Fruit fly (Drosophila melanogaster) whole organism, embryonic: ENCODE measurements around the gene Mbs.

Experiments
- CG1024 ChIP-seq: fragments of 200-800 bp; sonication (Bioruptor generic); IDR thresholded peaks from 2 replicates; pipeline ENCODE4 v1.3.6; 2022; ENCODE audit warnings: missing biosample characterization, missing genetic modification characterization
- CG10431 ChIP-seq: fragments of 200-800 bp; sonication (Bioruptor generic); optimal IDR thresholded peaks from 3 replicates; lab custom pipeline; 2018; ENCODE audit warnings: missing biosample characterization, mild to moderate bottlenecking, missing genetic modification characterization
- CG10654 ChIP-seq: fragments of 200-800 bp; sonication (Bioruptor generic); optimal IDR thresholded peaks from 2 replicates; lab custom pipeline; 2016; ENCODE audit warnings: missing biosample characterization, missing genetic modification characterization
- CG11398 ChIP-seq: fragments of 200-800 bp; sonication (Bioruptor generic); optimal IDR thresholded peaks from 2 replicates; lab custom pipeline; 2016; ENCODE audit warnings: missing biosample characterization, missing genetic modification characterization
- CG11456 ChIP-seq: fragments of 200-800 bp; sonication (Bioruptor generic); IDR thresholded peaks from 3 replicates; pipeline ENCODE4 v1.3.6; 2022; ENCODE audit warnings: missing biosample characterization, missing genetic modification characterization
- CG14050 ChIP-seq: fragments of 200-800 bp; sonication (Bioruptor generic); IDR thresholded peaks from 3 replicates; pipeline ENCODE4 v1.3.6; 2022; ENCODE audit warnings: missing biosample characterization, missing genetic modification characterization
- CG14710 ChIP-seq: fragments of 200-800 bp; sonication (Bioruptor generic); optimal IDR thresholded peaks from 3 replicates; lab custom pipeline; 2019; ENCODE audit warnings: missing biosample characterization, mild to moderate bottlenecking, missing genetic modification characterization, moderate library complexity
- CG1832 ChIP-seq: fragments of 200-800 bp; sonication (Bioruptor generic); optimal IDR thresholded peaks from 2 replicates; lab custom pipeline; 2017; ENCODE audit warnings: missing biosample characterization, mild to moderate bottlenecking, missing genetic modification characterization, inconsistent platforms
- CG2116 ChIP-seq: fragments of 200-800 bp; sonication (Bioruptor generic); optimal IDR thresholded peaks from 3 replicates; lab custom pipeline; 2018; ENCODE audit warnings: missing biosample characterization, mild to moderate bottlenecking, missing genetic modification characterization
- CG2120 ChIP-seq: fragments of 200-800 bp; sonication (Bioruptor generic); optimal IDR thresholded peaks from 3 replicates; lab custom pipeline; 2016; ENCODE audit warnings: missing biosample characterization, missing genetic modification characterization
- CG31365 ChIP-seq: fragments of 200-800 bp; sonication (Bioruptor generic); optimal IDR thresholded peaks from 2 replicates; lab custom pipeline; 2018; ENCODE audit warnings: missing biosample characterization, mild to moderate bottlenecking, missing genetic modification characterization
- CG4282 ChIP-seq: fragments of 200-800 bp; sonication (Bioruptor generic); optimal IDR thresholded peaks from 2 replicates; lab custom pipeline; 2016; ENCODE audit warnings: missing biosample characterization, missing genetic modification characterization
- CG4328 ChIP-seq: fragments of 200-800 bp; sonication (Bioruptor generic); optimal IDR thresholded peaks from 3 replicates; lab custom pipeline; 2017; ENCODE audit warnings: missing biosample characterization, missing genetic modification reagents, missing genetic modification characterization
- CG4360 ChIP-seq: fragments of 200-800 bp; sonication (Bioruptor generic); IDR thresholded peaks from 2 replicates; pipeline ENCODE4 v1.3.6; 2022; ENCODE audit warnings: missing biosample characterization, missing genetic modification characterization
- CG4707 ChIP-seq: fragments of 200-800 bp; sonication (Bioruptor generic); optimal IDR thresholded peaks from 2 replicates; lab custom pipeline; 2018; ENCODE audit warnings: missing biosample characterization, mild to moderate bottlenecking, missing genetic modification characterization, moderate library complexity
- CG4854 ChIP-seq: fragments of 200-800 bp; sonication (Bioruptor generic); optimal IDR thresholded peaks from 2 replicates; lab custom pipeline; 2016; ENCODE audit warnings: missing biosample characterization, missing genetic modification characterization, inconsistent platforms
- CG6654 ChIP-seq: fragments of 200-800 bp; sonication (Bioruptor generic); optimal IDR thresholded peaks from 2 replicates; lab custom pipeline; 2017; ENCODE audit warnings: missing biosample characterization, mild to moderate bottlenecking, missing genetic modification characterization
- CG6689 ChIP-seq: fragments of 200-800 bp; sonication (Bioruptor generic); IDR thresholded peaks from 2 replicates; pipeline ENCODE4 v1.3.6; 2022; ENCODE audit warnings: missing biosample characterization, missing genetic modification characterization
- CG6854 ChIP-seq: fragments of 200-800 bp; sonication (Bioruptor generic); optimal IDR thresholded peaks from 3 replicates; lab custom pipeline; 2017; ENCODE audit warnings: missing biosample characterization, mild to moderate bottlenecking, missing genetic modification characterization
- CG7271 ChIP-seq: fragments of 200-800 bp; sonication (Bioruptor generic); optimal IDR thresholded peaks from 2 replicates; lab custom pipeline; 2018; ENCODE audit warnings: missing biosample characterization, mild to moderate bottlenecking, missing genetic modification characterization, moderate library complexity
- CG9437 ChIP-seq: fragments of 200-800 bp; sonication (Bioruptor generic); optimal IDR thresholded peaks from 2 replicates; lab custom pipeline; 2018; ENCODE audit warnings: missing biosample characterization, mild to moderate bottlenecking, missing genetic modification characterization
- CrebB ChIP-seq: fragments of 200-800 bp; sonication (Bioruptor generic); optimal IDR thresholded peaks from 3 replicates; lab custom pipeline; 2018; ENCODE audit warnings: missing biosample characterization, mild to moderate bottlenecking, missing genetic modification characterization
- E2f1 ChIP-seq: fragments of 200-800 bp; sonication (Bioruptor generic); IDR thresholded peaks from 2 replicates; pipeline ENCODE4 v1.3.6; 2022; ENCODE audit warnings: missing biosample characterization, missing genetic modification characterization
- HHEX ChIP-seq: fragments of 200-800 bp; sonication (Bioruptor generic); optimal IDR thresholded peaks from 3 replicates; lab custom pipeline; 2017; ENCODE audit warnings: missing biosample characterization, mild to moderate bottlenecking, missing genetic modification characterization, missing genetic modification reagents
- HmgZ ChIP-seq: fragments of 200-800 bp; sonication (Bioruptor generic); optimal IDR thresholded peaks from 2 replicates; lab custom pipeline; 2018; ENCODE audit warnings: missing biosample characterization, mild to moderate bottlenecking, missing genetic modification characterization
- Hmr ChIP-seq: fragments of 200-800 bp; sonication (Bioruptor generic); optimal IDR thresholded peaks from 3 replicates; lab custom pipeline; 2017; ENCODE audit warnings: mild to moderate bottlenecking, missing biosample characterization, missing genetic modification reagents, missing genetic modification characterization
- Rfx ChIP-seq: fragments of 200-800 bp; sonication (Bioruptor generic); IDR thresholded peaks from 2 replicates; pipeline ENCODE4 v1.3.6; 2022; ENCODE audit warnings: missing biosample characterization, missing genetic modification characterization
- Sox102F ChIP-seq: fragments of 200-800 bp; sonication (Bioruptor generic); optimal IDR thresholded peaks from 2 replicates; lab custom pipeline; 2018; ENCODE audit warnings: missing biosample characterization, mild to moderate bottlenecking, missing genetic modification characterization, moderate library complexity
- Vsx1 ChIP-seq: fragments of 200-800 bp; sonication (Bioruptor generic); optimal IDR thresholded peaks from 2 replicates; lab custom pipeline; 2017; ENCODE audit warnings: missing biosample characterization, mild to moderate bottlenecking, missing genetic modification characterization, missing genetic modification reagents
- ara ChIP-seq: fragments of 200-800 bp; sonication (Bioruptor generic); IDR thresholded peaks from 2 replicates; pipeline ENCODE4 v1.3.6; 2022; ENCODE audit warnings: missing biosample characterization, missing genetic modification characterization
- ash1 ChIP-seq: fragments of 200-800 bp; sonication (Bioruptor generic); optimal IDR thresholded peaks from 2 replicates; lab custom pipeline; 2018; ENCODE audit warnings: missing biosample characterization, mild to moderate bottlenecking, missing genetic modification characterization
- bbx ChIP-seq: fragments of 200-800 bp; sonication (Bioruptor generic); IDR thresholded peaks from 2 replicates; pipeline ENCODE4 v1.3.6; 2022; ENCODE audit warnings: missing biosample characterization, missing genetic modification characterization; ENCODE audit not compliant: partially characterized antibody
- bigmax ChIP-seq: fragments of 200-800 bp; sonication (Bioruptor generic); optimal IDR thresholded peaks from 2 replicates; lab custom pipeline; 2018; ENCODE audit warnings: missing biosample characterization, mild to moderate bottlenecking, missing genetic modification characterization
- cad ChIP-seq: fragments of >200 bp; optimal IDR thresholded peaks from 2 replicates; lab custom pipeline; 2017; ENCODE audit warnings: missing biosample characterization, missing genetic modification characterization
- jing ChIP-seq: fragments of 200-800 bp; sonication (Bioruptor generic); optimal IDR thresholded peaks from 2 replicates; lab custom pipeline; 2018; ENCODE audit warnings: missing biosample characterization, mild to moderate bottlenecking, missing genetic modification characterization
- mirr ChIP-seq: fragments of 200-800 bp; sonication (Bioruptor generic); optimal IDR thresholded peaks from 3 replicates; lab custom pipeline; 2018; ENCODE audit warnings: missing biosample characterization, mild to moderate bottlenecking, missing genetic modification characterization
- nau ChIP-seq: fragments of 200-800 bp; sonication (Bioruptor generic); optimal IDR thresholded peaks from 3 replicates; lab custom pipeline; 2017; ENCODE audit warnings: missing biosample characterization, mild to moderate bottlenecking, missing genetic modification characterization, missing genetic modification reagents
- oc ChIP-seq: fragments of 200-800 bp; sonication (Bioruptor generic); optimal IDR thresholded peaks from 2 replicates; lab custom pipeline; 2018; ENCODE audit warnings: missing biosample characterization, mild to moderate bottlenecking, missing genetic modification characterization, moderate library complexity
- odd ChIP-seq: fragments of 200-800 bp; sonication (Bioruptor generic); optimal IDR thresholded peaks from 2 replicates; lab custom pipeline; 2017; ENCODE audit warnings: missing biosample characterization, mild to moderate bottlenecking, missing genetic modification characterization
- prd ChIP-seq, 3 experiments: fragments of >200 bp in 2 of 3; fragments of 200-800 bp in 1 of 3; sonication (Bioruptor generic) in 1 of 3; optimal IDR thresholded peaks in 2 of 3; IDR thresholded peaks in 1 of 3; 2 replicates in 2 of 3; 3 replicates in 1 of 3; pipeline versions ENCODE4 v1.3.6 to Lab custom; 2017 to 2022; ENCODE audit warnings: missing biosample characterization in 1 of 3, missing genetic modification characterization in 1 of 3
- pros ChIP-seq: fragments of 200-800 bp; sonication (Bioruptor generic); optimal IDR thresholded peaks from 3 replicates; lab custom pipeline; 2019; ENCODE audit warnings: missing biosample characterization, mild to moderate bottlenecking, missing genetic modification characterization, moderate library complexity
- ranshi ChIP-seq: fragments of 200-800 bp; sonication (Bioruptor generic); IDR thresholded peaks from 2 replicates; pipeline ENCODE4 v1.3.6; 2022; ENCODE audit warnings: missing biosample characterization, missing genetic modification characterization
- sima ChIP-seq: fragments of 200-800 bp; sonication (Bioruptor generic); optimal IDR thresholded peaks from 2 replicates; lab custom pipeline; 2016; ENCODE audit warnings: missing biosample characterization, missing genetic modification characterization
- tin ChIP-seq: fragments of 200-800 bp; sonication (Bioruptor generic); optimal IDR thresholded peaks from 3 replicates; lab custom pipeline; 2016; ENCODE audit warnings: missing biosample characterization, missing genetic modification characterization
- toy ChIP-seq: fragments of 200-800 bp; sonication (Bioruptor generic); IDR thresholded peaks from 2 replicates; pipeline ENCODE4 v1.3.6; 2022; ENCODE audit warnings: missing biosample characterization, missing genetic modification characterization
- trem ChIP-seq: fragments of 200-800 bp; optimal IDR thresholded peaks from 3 replicates; lab custom pipeline; 2019; ENCODE audit warnings: missing biosample characterization, mild to moderate bottlenecking, missing genetic modification characterization, moderate library complexity
- tup ChIP-seq: fragments of 200-800 bp; sonication (Bioruptor generic); optimal IDR thresholded peaks from 2 replicates; lab custom pipeline; 2016; ENCODE audit warnings: missing biosample characterization, mild to moderate bottlenecking, missing genetic modification characterization, moderate library complexity
- vvl ChIP-seq: fragments of 200-800 bp; sonication (Bioruptor generic); IDR thresholded peaks from 2 replicates; pipeline ENCODE4 v1.3.6; 2022; ENCODE audit warnings: missing biosample characterization, missing genetic modification characterization
- wdn ChIP-seq: fragments of 200-800 bp; sonication (Bioruptor generic); IDR thresholded peaks from 2 replicates; pipeline ENCODE4 v1.3.6; 2022; ENCODE audit warnings: missing biosample characterization, missing genetic modification characterization

The Mbs gene

dm6 chr3L:16027163-16027633, 24.6 kb upstream of the Mbs start (continued):
- TF ChIP-seq CG4854 (GFP tag; lab: Kevin White, UChicago) (no peak), bigmax (GFP tag; lab: Kevin White, UChicago) (no peak), ash1 (GFP tag; lab: Kevin White, UChicago) (no peak), CG1024 (GFP tag; lab: Robert Waterston, UW) (0 out of 2 replicates have a peak, but pooled peaks have one; percentile 43), tup (no peak), CG6854 (GFP tag; lab: Kevin White, UChicago) (no peak), CG2116 (GFP tag; lab: Kevin White, UChicago) (peak; percentile 29), CG6689 (GFP tag; lab: Robert Waterston, UW) (0 out of 2 replicates have a peak, but pooled peaks have one; percentile 34), CG10654 (GFP tag; lab: Kevin White, UChicago) (no peak), jing (no peak), Rfx (peak; percentile 49; the same call in 1 of the 2 replicates), CrebB (tag; lab: Kevin White, UChicago) (no peak), CG4707 (GFP tag; lab: Kevin White, UChicago) (peak; percentile 19), nau (peak; percentile 62), trem (tag; lab: Kevin White, UChicago) (no peak), CG9437 (GFP tag; lab: Kevin White, UChicago) (no peak), CG1832 (no peak), CG14710 (tag; lab: Kevin White, UChicago) (peak; percentile 54), CG11456 (GFP tag; lab: Robert Waterston, UW) (0 out of 3 replicates have a peak, but pooled peaks have one; percentile 39), CG10431 (peak; percentile 50), CG4282 (GFP tag; lab: Kevin White, UChicago) (no peak), HmgZ (tag; lab: Kevin White, UChicago) (no peak), CG4328 (peak; percentile 40), ranshi (GFP tag; lab: Robert Waterston, UW) (no peak), CG7271 (tag; lab: Kevin White, UChicago) (peak; percentile 17), CG31365 (tag; lab: Kevin White, UChicago) (no peak), CG6654 (GFP tag; lab: Kevin White, UChicago) (no peak), Sox102F (peak; percentile 25), pros (GFP tag; lab: Kevin White, UChicago) (peak; percentile 7), HHEX (GFP tag; lab: Kevin White, UChicago) (peak; percentile 62), CG14050 (GFP tag; lab: Robert Waterston, UW) (0 out of 3 replicates have a peak, but pooled peaks have one; percentile 14), prd (optimal IDR thresholded peaks at IDR 0.05; lab: Kevin White, UChicago) (no peak), prd (GFP tag; IDR thresholded peaks at IDR 0.05; lab: Robert Waterston, UW) (peak; percentile 33; the same call in 1 of the 3 replicates), oc (tag; lab: Kevin White, UChicago) (peak; percentile 38), E2f1 (GFP tag; lab: Robert Waterston, UW) (peak; percentile 36; the same call in 1 of the 2 replicates), ara (peak; percentile 44; the same call in 1 of the 2 replicates), sima (GFP tag; lab: Kevin White, UChicago) (no peak), wdn (GFP tag; lab: Robert Waterston, UW) (0 out of 2 replicates have a peak, but pooled peaks have one; percentile 7), mirr (GFP tag; lab: Kevin White, UChicago) (no peak), Vsx1 (GFP tag; lab: Kevin White, UChicago) (peak; percentile 81), odd (GFP tag; lab: Kevin White, UChicago) (peak; percentile 71), vvl (GFP tag; lab: Robert Waterston, UW) (no peak), toy (no peak), Hmr (GFP tag; lab: Kevin White, UChicago) (peak; percentile 56), tin (GFP tag; lab: Kevin White, UChicago) (no peak), CG11398 (peak; percentile 49), cad (GFP tag; lab: Kevin White, UChicago) (no peak), CG4360 (GFP tag; lab: Robert Waterston, UW) (peak; percentile 39; the same call in 1 of the 2 replicates), CG2120 (GFP tag; lab: Kevin White, UChicago) (peak; percentile 44), bbx (no peak)
